Worm (Caenorhabditis elegans) whole organism, late embryonic: ENCODE results near the gene ZK380.2.

Experiments
- ceh-19 ChIP-seq: fragments of 200-800 bp; sonication (Bioruptor generic); optimal IDR thresholded peaks from 2 replicates; lab custom pipeline; 2018; ENCODE audit warnings: mild to moderate bottlenecking, missing genetic modification characterization, missing compliant biosample characterization
- dmd-4 ChIP-seq: sonication (generic microtip); optimal IDR thresholded peaks from 2 replicates; lab custom pipeline; 2016; ENCODE audit warnings: borderline replicate concordance, missing genetic modification characterization, missing compliant biosample characterization
- ets-4 ChIP-seq: sonication (generic microtip); optimal IDR thresholded peaks from 2 replicates; lab custom pipeline; 2016; ENCODE audit warnings: missing genetic modification characterization, missing compliant biosample characterization
- fkh-10 ChIP-seq: fragments of 150-350 bp; optimal IDR thresholded peaks from 2 replicates; lab custom pipeline; 2014; ENCODE audit warnings: missing biosample characterization, missing genetic modification reagents, missing genetic modification characterization
- fkh-6 ChIP-seq: sonication (generic microtip); optimal IDR thresholded peaks from 2 replicates; lab custom pipeline; 2016; ENCODE audit warnings: missing genetic modification characterization, missing compliant biosample characterization
- hlh-30 ChIP-seq: sonication (generic microtip); optimal IDR thresholded peaks from 2 replicates; lab custom pipeline; 2017; ENCODE audit warnings: antibody characterized with exemption, missing genetic modification characterization, missing compliant biosample characterization; ENCODE audit not compliant: insufficient read depth
- madf-2 ChIP-seq: sonication (generic microtip); optimal IDR thresholded peaks from 2 replicates; lab custom pipeline; 2017; ENCODE audit warnings: missing genetic modification characterization, missing compliant biosample characterization
- unc-55 ChIP-seq: sonication (generic microtip); optimal IDR thresholded peaks from 2 replicates; lab custom pipeline; 2017; ENCODE audit warnings: missing biosample characterization, missing genetic modification reagents, missing genetic modification characterization

- no peak for TF ChIP-seq fkh-6 (tag; lab: Kevin White, UChicago)
- no peak for TF ChIP-seq unc-55 (GFP tag; lab: Kevin White, UChicago)
- no peak for TF ChIP-seq fkh-10 (GFP tag; lab: Kevin White, UChicago)
- TF ChIP-seq dmd-4 (tag; lab: Kevin White, UChicago) = no peak
- no peak for TF ChIP-seq hlh-30 (tag; lab: Kevin White, UChicago)
- TF ChIP-seq ceh-19 (GFP tag; lab: Kevin White, UChicago) = no peak
- TF ChIP-seq ets-4 (tag; lab: Kevin White, UChicago) = no peak
- TF ChIP-seq madf-2 (tag; lab: Kevin White, UChicago) = no peak
Measured at ce11 chrX:1604606-1605005, 26.7 kb upstream of the ZK380.2 start, which contains the start of gene H11E01.3.
